Fruit fly (Drosophila melanogaster): ENCODE results near the gene CG6254.

- TF ChIP-seq h (optimal IDR thresholded peaks at IDR 0.05) (no peak), Myc (optimal IDR thresholded peaks at IDR 0.05) (no peak), Sin3A (optimal IDR thresholded peaks at IDR 0.05) (no peak), ttk (optimal IDR thresholded peaks at IDR 0.05) (no peak)
Observed at dm6 chr3R:10132906-10133416, 28.2 kb downstream of the CG6254 start.
